Worm (Caenorhabditis elegans) whole organism, mixed stage, embryonic: ENCODE data around the gene fkh-7.
A peak's percentile ranks its signal among the peaks of the same experiment; 100 is the strongest.

Experiments
- cnd-1 ChIP-seq: fragments of 200-800 bp; sonication (Bioruptor generic); optimal IDR thresholded peaks from 2 replicates; lab custom pipeline; 2018; ENCODE audit warnings: mild to moderate bottlenecking, missing genetic modification characterization, missing compliant biosample characterization
- flh-1 ChIP-seq: fragments of 200-800 bp; sonication (Bioruptor generic); optimal IDR thresholded peaks from 2 replicates; lab custom pipeline; 2018; ENCODE audit warnings: mild to moderate bottlenecking, missing genetic modification characterization, moderate library complexity, missing compliant biosample characterization
- hlh-1 ChIP-seq: fragments of 150-350 bp; optimal IDR thresholded peaks from 2 replicates; lab custom pipeline; 2014; ENCODE audit warnings: missing biosample characterization, missing genetic modification reagents, missing genetic modification characterization
- mls-2 ChIP-seq: sonication (generic microtip); optimal IDR thresholded peaks from 2 replicates; lab custom pipeline; 2016; ENCODE audit warnings: mild to moderate bottlenecking, missing genetic modification characterization, moderate library complexity, missing compliant biosample characterization
- nhr-237 ChIP-seq: fragments of 150-350 bp; optimal IDR thresholded peaks from 2 replicates; lab custom pipeline; 2014; ENCODE audit warnings: missing biosample characterization, missing genetic modification characterization
- pha-4 ChIP-seq: fragments of 150-350 bp; optimal IDR thresholded peaks from 2 replicates; lab custom pipeline; 2018; ENCODE audit warnings: missing biosample characterization, missing genetic modification reagents, missing genetic modification characterization
- snpc-4 ChIP-seq: fragments of 150-350 bp; optimal IDR thresholded peaks from 2 replicates; lab custom pipeline; 2014; ENCODE audit warnings: missing biosample characterization, missing genetic modification characterization
- ztf-11 ChIP-seq: fragments of 150-350 bp; optimal IDR thresholded peaks from 2 replicates; lab custom pipeline; 2014; ENCODE audit warnings: missing biosample characterization, missing genetic modification characterization

DNA sequence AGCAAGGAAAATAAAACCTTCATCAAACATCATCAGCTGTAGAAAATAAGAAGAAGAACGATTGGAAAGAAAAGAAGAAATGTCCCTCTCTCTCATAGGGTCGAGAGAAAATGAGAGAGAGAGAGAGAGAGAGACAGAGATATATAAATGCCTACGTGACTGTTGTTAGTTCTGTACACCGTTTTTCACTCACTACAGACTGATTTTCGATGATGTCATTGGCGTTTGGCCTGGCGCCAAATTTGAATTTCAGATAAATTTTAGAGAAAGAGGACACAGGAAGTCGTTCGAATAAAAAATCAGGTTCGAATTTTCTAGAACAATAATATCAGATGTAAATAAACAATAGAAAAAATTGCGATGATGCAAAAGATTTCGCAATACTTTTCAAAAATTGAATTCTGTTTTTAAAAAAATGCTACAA lies 71.5 kb downstream of the fkh-7 start:
- no peak for TF ChIP-seq ztf-11 (tag; lab: Kevin White, UChicago)
- no peak for TF ChIP-seq mls-2 (tag; lab: Kevin White, UChicago)
- no peak for TF ChIP-seq snpc-4 (tag; lab: Kevin White, UChicago)
- no peak for TF ChIP-seq pha-4 (tag; lab: Kevin White, UChicago)
- TF ChIP-seq hlh-1 (tag; lab: Kevin White, UChicago): no peak
- no peak for TF ChIP-seq flh-1 (GFP tag; lab: Kevin White, UChicago)
- no peak for TF ChIP-seq cnd-1
- TF ChIP-seq nhr-237 (tag; lab: Kevin White, UChicago): peak; percentile 86
